Worm (Caenorhabditis elegans) whole organism, L1 larva: ENCODE results near the gene F14D7.6.

ENCODE experiments used
- elt-2 ChIP-seq: sonication (generic microtip); optimal IDR thresholded peaks from 2 replicates; lab custom pipeline; 2016; ENCODE audit warnings: missing genetic modification characterization, mild to moderate bottlenecking, inconsistent platforms, missing compliant biosample characterization, missing genetic modification reagents
- elt-3 ChIP-seq, 6 experiments: fragments of 150-350 bp in 1 of 6; sonication (generic microtip); optimal IDR thresholded peaks; 2 replicates each; lab custom pipeline; 2017 to 2018; ENCODE audit warnings: missing biosample characterization in 6 of 6, missing genetic modification characterization in 6 of 6, inconsistent platforms in 1 of 6
- skn-1 ChIP-seq: fragments of 150-350 bp; optimal IDR thresholded peaks from 2 replicates; lab custom pipeline; 2014; ENCODE audit warnings: missing biosample characterization, missing genetic modification characterization

ce11 chrV:14301076-14301475 is at the start of gene F14D7.6:
- no peak for TF ChIP-seq skn-1 (tag; lab: Kevin White, UChicago)
- peak; percentile 4 for TF ChIP-seq elt-2
- no peak for TF ChIP-seq elt-3 (tag; optimal IDR thresholded peaks at IDR 0.05; lab: Kevin White, UChicago)
